Worm (Caenorhabditis elegans): ENCODE results near the gene hex-2.

ce11 chrV:5701106-5701505 lies 46.9 kb downstream of the hex-2 start:
- TF ChIP-seq ztf-23 (GFP tag; IDR thresholded peaks at IDR 0.05) (no peak), flt-1 (GFP tag; IDR thresholded peaks at IDR 0.05) (no peak)

All from whole organism, midembryonic.